Worm (Caenorhabditis elegans): ENCODE results near the gene B0252.8.
A peak's percentile ranks its signal among the peaks of the same experiment; 100 is the strongest.

ce11 chrII:6941520-6941919 lies 25.6 kb downstream of the B0252.8 start:
- TF ChIP-seq ces-1 (GFP tag; optimal IDR thresholded peaks at IDR 0.05): peak; percentile 90
- no peak for TF ChIP-seq nhr-12 (tag; optimal IDR thresholded peaks at IDR 0.05)
- no peak for TF ChIP-seq ceh-83 (GFP tag; optimal IDR thresholded peaks at IDR 0.05)
- no peak for TF ChIP-seq unc-62 (GFP tag; optimal IDR thresholded peaks at IDR 0.05)
- TF ChIP-seq nhr-237 (tag; optimal IDR thresholded peaks at IDR 0.05): no peak
